Fruit fly (Drosophila melanogaster) whole organism, pupa: ENCODE measurements around the gene Nup93-1.

Experiments used
- CG10348 ChIP-seq: fragments of 200-800 bp; sonication (Bioruptor generic); IDR thresholded peaks from 2 replicates; pipeline ENCODE4 v1.3.6; 2022; ENCODE audit warnings: missing biosample characterization, missing genetic modification characterization
- CG32121 ChIP-seq: fragments of 200-800 bp; sonication (Bioruptor generic); IDR thresholded peaks from 2 replicates; pipeline ENCODE4 v1.3.6; 2022; ENCODE audit warnings: missing biosample characterization, missing genetic modification characterization
- CG34367 ChIP-seq: fragments of 200-800 bp; sonication (Bioruptor generic); optimal IDR thresholded peaks from 2 replicates; lab custom pipeline; 2018; ENCODE audit warnings: missing biosample characterization, mild to moderate bottlenecking, missing genetic modification characterization
- CG8301 ChIP-seq: fragments of 200-800 bp; sonication (Bioruptor generic); optimal IDR thresholded peaks from 2 replicates; lab custom pipeline; 2018; ENCODE audit warnings: missing biosample characterization, mild to moderate bottlenecking, missing genetic modification characterization
- EcR ChIP-seq: fragments of 200-800 bp; sonication (Bioruptor generic); optimal IDR thresholded peaks from 3 replicates; lab custom pipeline; 2019; ENCODE audit warnings: missing biosample characterization, missing genetic modification characterization, mild to moderate bottlenecking, moderate library complexity, missing genetic modification reagents
- Pif1A ChIP-seq: fragments of 200-800 bp; sonication (Bioruptor generic); optimal IDR thresholded peaks from 3 replicates; lab custom pipeline; 2016; ENCODE audit warnings: missing biosample characterization, missing genetic modification characterization
- Pif1B ChIP-seq: fragments of 200-800 bp; sonication (Bioruptor generic); optimal IDR thresholded peaks from 3 replicates; lab custom pipeline; 2016; ENCODE audit warnings: missing biosample characterization, missing genetic modification characterization
- fd96Ca ChIP-seq: fragments of 200-800 bp; sonication (Bioruptor generic); IDR thresholded peaks from 3 replicates; pipeline ENCODE4 v1.3.6; 2022; ENCODE audit warnings: missing biosample characterization, missing genetic modification characterization
- gl ChIP-seq: fragments of 200-800 bp; sonication (Bioruptor generic); optimal IDR thresholded peaks from 2 replicates; lab custom pipeline; 2018; ENCODE audit warnings: missing biosample characterization, mild to moderate bottlenecking, missing genetic modification characterization
- rn ChIP-seq: fragments of 200-800 bp; sonication (Bioruptor generic); IDR thresholded peaks from 2 replicates; pipeline ENCODE4 v1.3.6; 2022; ENCODE audit warnings: missing biosample characterization, missing genetic modification characterization

DNA sequence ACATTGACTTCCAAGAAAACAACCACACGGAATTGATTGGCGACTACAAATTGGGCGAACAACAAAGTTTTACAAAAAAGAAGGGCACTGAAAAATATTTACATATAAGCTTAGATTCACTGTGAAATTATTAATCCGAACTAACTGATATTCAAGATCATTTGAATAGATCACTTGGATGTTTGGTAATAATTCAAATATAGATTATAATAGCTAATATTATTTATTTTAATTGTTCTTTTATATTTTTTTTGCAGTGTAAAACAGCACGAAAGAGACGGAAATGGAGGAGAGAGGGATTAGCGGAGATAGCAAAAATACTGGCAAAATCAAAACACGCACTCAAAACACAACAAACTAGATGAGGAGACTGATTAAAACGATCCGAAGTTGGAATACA lies 15.6 kb downstream of the Nup93-1 start:
- TF ChIP-seq gl (tag; lab: Kevin White, UChicago) = no peak
- TF ChIP-seq Pif1A = no peak
- no peak for TF ChIP-seq rn (GFP tag; lab: Robert Waterston, UW)
- no peak for TF ChIP-seq CG8301 (tag; lab: Kevin White, UChicago)
- no peak for TF ChIP-seq EcR (GFP tag; lab: Kevin White, UChicago)
- TF ChIP-seq Pif1B (GFP tag; lab: Kevin White, UChicago) = no peak
- TF ChIP-seq CG34367 = no peak
- peak; percentile 52; the same call in 1 of the 2 replicates for TF ChIP-seq CG32121 (GFP tag; lab: Robert Waterston, UW)
- no peak for TF ChIP-seq fd96Ca (GFP tag; lab: Robert Waterston, UW)
- no peak for TF ChIP-seq CG10348 (GFP tag; lab: Robert Waterston, UW)
